Fruit fly (Drosophila melanogaster): ENCODE data around the gene Prx6a.
A peak's percentile ranks its signal among the peaks of the same experiment; 100 is the strongest.

Prx6a gene

dm6 chr2L:2905051-2905446 lies 27.0 kb upstream of the Prx6a start (continued):
- TF ChIP-seq Hsf (GFP tag; optimal IDR thresholded peaks at IDR 0.05) (no peak), Dek (tag; optimal IDR thresholded peaks at IDR 0.05) (peak; percentile 21), ro (GFP tag; IDR thresholded peaks at IDR 0.05) (no peak), trem (tag; optimal IDR thresholded peaks at IDR 0.05) (no peak), CG16815 (GFP tag; optimal IDR thresholded peaks at IDR 0.05) (no peak), CG12659 (GFP tag; optimal IDR thresholded peaks at IDR 0.05) (peak; percentile 40), CG13624 (GFP tag; optimal IDR thresholded peaks at IDR 0.05) (no peak), hth (optimal IDR thresholded peaks at IDR 0.05) (no peak), ci (GFP tag; IDR thresholded peaks at IDR 0.05) (peak; percentile 74; the same call in 2 of the 3 replicates), CG8359 (GFP tag; optimal IDR thresholded peaks at IDR 0.05; ENCODE audit: borderline replicate concordance) (no peak), Elba2 (GFP tag; optimal IDR thresholded peaks at IDR 0.05) (no peak), E2f2 (GFP tag; IDR thresholded peaks at IDR 0.05) (peak; percentile 38; the same call in 1 of the 2 replicates), Six4 (GFP tag; optimal IDR thresholded peaks at IDR 0.05) (no peak), mld (GFP tag; IDR thresholded peaks at IDR 0.05; ENCODE audit: partially characterized antibody) (no peak), CG32772 (GFP tag; IDR thresholded peaks at IDR 0.05) (0 out of 2 replicates have a peak, but pooled peaks have one; percentile 48), unpg (GFP tag; optimal IDR thresholded peaks at IDR 0.05) (peak; percentile 48), rib (GFP tag; IDR thresholded peaks at IDR 0.05) (no peak), CG1792 (GFP tag; optimal IDR thresholded peaks at IDR 0.05) (no peak), CG10462 (GFP tag; optimal IDR thresholded peaks at IDR 0.05) (no peak), tll (GFP tag; optimal IDR thresholded peaks at IDR 0.05) (no peak), CG3163 (GFP tag; optimal IDR thresholded peaks at IDR 0.05) (no peak), CG2875 (GFP tag; optimal IDR thresholded peaks at IDR 0.05) (peak; percentile 12), Dbx (GFP tag; IDR thresholded peaks at IDR 0.05) (no peak), dan (GFP tag; IDR thresholded peaks at IDR 0.05) (no peak), CG4730 (GFP tag; IDR thresholded peaks at IDR 0.05) (0 out of 2 replicates have a peak, but pooled peaks have one; percentile 12), CG14860 (GFP tag; IDR thresholded peaks at IDR 0.05; ENCODE audit: partially characterized antibody) (no peak), Ptx1 (GFP tag; IDR thresholded peaks at IDR 0.05) (peak; percentile 65), CG10959 (GFP tag; IDR thresholded peaks at IDR 0.05) (0 out of 2 replicates have a peak, but pooled peaks have one; percentile 21), Abd-B (GFP tag; optimal IDR thresholded peaks at IDR 0.05) (peak; percentile 21), vnd (GFP tag; IDR thresholded peaks at IDR 0.05; ENCODE audit: partially characterized antibody) (no peak), ssp (GFP tag; IDR thresholded peaks at IDR 0.05) (peak; percentile 41), CG11247 (GFP tag; IDR thresholded peaks at IDR 0.05) (no peak), CG34376 (GFP tag; optimal IDR thresholded peaks at IDR 0.05) (no peak), B-H1 (GFP tag; IDR thresholded peaks at IDR 0.05) (no peak), CG11398 (GFP tag; optimal IDR thresholded peaks at IDR 0.05) (no peak), chm (GFP tag; IDR thresholded peaks at IDR 0.05) (no peak), crp (GFP tag; optimal IDR thresholded peaks at IDR 0.05) (no peak), CG33213 (GFP tag; optimal IDR thresholded peaks at IDR 0.05) (no peak), ftz-f1 (GFP tag; optimal IDR thresholded peaks at IDR 0.05) (no peak), CG12219 (GFP tag; optimal IDR thresholded peaks at IDR 0.05) (no peak), CG18764 (GFP tag; optimal IDR thresholded peaks at IDR 0.05) (no peak), Lpt (GFP tag; optimal IDR thresholded peaks at IDR 0.05) (no peak), Dfd (GFP tag; optimal IDR thresholded peaks at IDR 0.05) (no peak), CG11504 (tag; optimal IDR thresholded peaks at IDR 0.05) (peak; percentile 76), CG1024 (GFP tag; IDR thresholded peaks at IDR 0.05) (no peak), corto (GFP tag; optimal IDR thresholded peaks at IDR 0.05) (no peak), tna (GFP tag; IDR thresholded peaks at IDR 0.05; ENCODE audit: partially characterized antibody) (no peak), Hr3 (GFP tag; optimal IDR thresholded peaks at IDR 0.05) (peak; percentile 58), CG10565 (GFP tag; optimal IDR thresholded peaks at IDR 0.05) (no peak), CG16863 (GFP tag; optimal IDR thresholded peaks at IDR 0.05) (no peak), CG32767 (GFP tag; IDR thresholded peaks at IDR 0.05) (0 out of 2 replicates have a peak, but pooled peaks have one; percentile 42)
